Fruit fly (Drosophila melanogaster): Measurements from ENCODE around the gene ND-42.

Gene ND-42

dm6 chr3R:21992909-21993308 lies 34.6 kb upstream of the ND-42 start (continued):
- TF ChIP-seq dpn (GFP tag; optimal IDR thresholded peaks at IDR 0.05) (peak; percentile 19 to 65), cwo (GFP tag; optimal IDR thresholded peaks at IDR 0.05) (no peak), croc (GFP tag; conservative IDR thresholded peaks at IDR 0.05) (peak; percentile 28; the same call in 1 of the 3 replicates), onecut (GFP tag; IDR thresholded peaks at IDR 0.05) (peak; percentile 30; the same call in 1 of the 2 replicates), CG1647 (GFP tag; optimal IDR thresholded peaks at IDR 0.05) (no peak), E2f2 (GFP tag; IDR thresholded peaks at IDR 0.05) (peak; percentile 23; the same call in 1 of the 2 replicates), gsb (GFP tag; IDR thresholded peaks at IDR 0.05) (no peak), CG2120 (GFP tag; optimal IDR thresholded peaks at IDR 0.05) (peak; percentile 51), grau (tag; optimal IDR thresholded peaks at IDR 0.05) (peak; percentile 68), CG17829 (tag; optimal IDR thresholded peaks at IDR 0.05) (no peak), CG7271 (tag; optimal IDR thresholded peaks at IDR 0.05) (no peak), chinmo (GFP tag; IDR thresholded peaks at IDR 0.05; ENCODE audit: partially characterized antibody) (no peak), HLHmδ (GFP tag; optimal IDR thresholded peaks at IDR 0.05) (no peak), CG30431 (GFP tag; optimal IDR thresholded peaks at IDR 0.05) (peak; percentile 27), stc (GFP tag; IDR thresholded peaks at IDR 0.05) (no peak), sug (tag; optimal IDR thresholded peaks at IDR 0.05) (no peak), CG10267 (tag; optimal IDR thresholded peaks at IDR 0.05) (no peak), CrebB (tag; optimal IDR thresholded peaks at IDR 0.05) (no peak), CG12769 (tag; optimal IDR thresholded peaks at IDR 0.05) (no peak), Elba2 (GFP tag; optimal IDR thresholded peaks at IDR 0.05) (no peak), Gug (GFP tag; IDR thresholded peaks at IDR 0.05) (peak; percentile 73), BtbVII (GFP tag; optimal IDR thresholded peaks at IDR 0.05) (no peak), nau (GFP tag; optimal IDR thresholded peaks at IDR 0.05) (no peak), sens-2 (GFP tag; IDR thresholded peaks at IDR 0.05) (no peak), pita (GFP tag; optimal IDR thresholded peaks at IDR 0.05) (no peak), CG2199 (GFP tag; IDR thresholded peaks at IDR 0.05) (no peak), CG4404 (GFP tag; IDR thresholded peaks at IDR 0.05) (peak; percentile 28; the same call in 1 of the 2 replicates), schlank (tag; optimal IDR thresholded peaks at IDR 0.05) (no peak), bab2 (GFP tag; optimal IDR thresholded peaks at IDR 0.05) (no peak), grn (GFP tag; optimal IDR thresholded peaks at IDR 0.05) (no peak), Ssrp (tag; optimal IDR thresholded peaks at IDR 0.05) (no peak), sima (GFP tag; optimal IDR thresholded peaks at IDR 0.05) (no peak), CG10209 (GFP tag; optimal IDR thresholded peaks at IDR 0.05) (peak; percentile 22), fu2 (GFP tag; optimal IDR thresholded peaks at IDR 0.05) (no peak), sob (GFP tag; IDR thresholded peaks at IDR 0.05) (no peak), bbx (GFP tag; IDR thresholded peaks at IDR 0.05; ENCODE audit: partially characterized antibody) (no peak), B-H2 (GFP tag; optimal IDR thresholded peaks at IDR 0.05) (no peak), MESR4 (GFP tag; optimal IDR thresholded peaks at IDR 0.05) (no peak), disco-r (GFP tag; optimal IDR thresholded peaks at IDR 0.05) (no peak), vvl (GFP tag; IDR thresholded peaks at IDR 0.05) (no peak; the same call in 1 of the 2 replicates), fd96Cb (tag; optimal IDR thresholded peaks at IDR 0.05) (peak; percentile 62), Rx (GFP tag; IDR thresholded peaks at IDR 0.05) (peak; percentile 29; the same call in 1 of the 2 replicates), pho (GFP tag; optimal IDR thresholded peaks at IDR 0.05) (no peak), CG3838 (GFP tag; optimal IDR thresholded peaks at IDR 0.05) (no peak), nerfin-1 (tag; optimal IDR thresholded peaks at IDR 0.05) (no peak), CG15269 (tag; optimal IDR thresholded peaks at IDR 0.05) (no peak), Ptx1 (GFP tag; IDR thresholded peaks at IDR 0.05) (peak; percentile 60), otp (GFP tag; IDR thresholded peaks at IDR 0.05) (no peak), Neu2 (GFP tag; optimal IDR thresholded peaks at IDR 0.05; ENCODE audit: borderline replicate concordance) (no peak), CG10959 (GFP tag; IDR thresholded peaks at IDR 0.05) (no peak), org-1 (GFP tag; optimal IDR thresholded peaks at IDR 0.05) (no peak), CG31388 (GFP tag; optimal IDR thresholded peaks at IDR 0.05) (no peak)

All from whole organism, embryonic.